Worm (Caenorhabditis elegans) whole organism, midembryonic: ENCODE results near the gene cri-3.

Experiments used
- T22C8.4 ChIP-seq: fragments of 200-800 bp; sonication (Bioruptor generic); IDR thresholded peaks from 2 replicates; pipeline ENCODE4 v1.3.6; 2022; ENCODE audit warnings: missing genetic modification characterization, missing compliant biosample characterization
- cog-1 ChIP-seq: sonication (generic microtip); optimal IDR thresholded peaks from 2 replicates; lab custom pipeline; 2016; ENCODE audit warnings: missing genetic modification characterization, missing compliant biosample characterization
- flt-1 ChIP-seq: fragments of 200-800 bp; sonication (Bioruptor generic); IDR thresholded peaks from 2 replicates; pipeline ENCODE4 v1.3.6; 2022; ENCODE audit warnings: missing genetic modification characterization, missing compliant biosample characterization
- klf-2 ChIP-seq: fragments of 200-800 bp; sonication (Bioruptor generic); conservative IDR thresholded peaks from 2 replicates; pipeline ENCODE4 v1.3.6; 2022; ENCODE audit warnings: missing genetic modification reagents, missing genetic modification characterization, missing compliant biosample characterization
- med-1 ChIP-seq: sonication (generic microtip); optimal IDR thresholded peaks from 2 replicates; lab custom pipeline; 2017; ENCODE audit warnings: missing genetic modification characterization, mild to moderate bottlenecking, missing compliant biosample characterization, antibody characterized with exemption, missing genetic modification reagents; ENCODE audit not compliant: insufficient read depth
- ref-1 ChIP-seq: fragments of 200-800 bp; sonication (Bioruptor generic); conservative IDR thresholded peaks from 2 replicates; pipeline ENCODE4 v1.3.6; 2022; ENCODE audit warnings: missing genetic modification reagents, missing genetic modification characterization, missing compliant biosample characterization
- tab-1 ChIP-seq: fragments of 200-800 bp; sonication (Bioruptor generic); IDR thresholded peaks from 2 replicates; pipeline ENCODE4 v1.3.6; 2022; ENCODE audit warnings: missing genetic modification characterization, missing compliant biosample characterization
- ztf-23 ChIP-seq: fragments of 200-800 bp; sonication (Bioruptor generic); IDR thresholded peaks from 2 replicates; pipeline ENCODE4 v1.3.6; 2022; ENCODE audit warnings: missing genetic modification reagents, missing genetic modification characterization, missing compliant biosample characterization
- ztf-29 ChIP-seq: fragments of 200-800 bp; sonication (Bioruptor generic); IDR thresholded peaks from 2 replicates; pipeline ENCODE4 v1.3.6; 2022; ENCODE audit warnings: missing genetic modification reagents, missing genetic modification characterization, missing compliant biosample characterization

The cri-3 gene

DNA sequence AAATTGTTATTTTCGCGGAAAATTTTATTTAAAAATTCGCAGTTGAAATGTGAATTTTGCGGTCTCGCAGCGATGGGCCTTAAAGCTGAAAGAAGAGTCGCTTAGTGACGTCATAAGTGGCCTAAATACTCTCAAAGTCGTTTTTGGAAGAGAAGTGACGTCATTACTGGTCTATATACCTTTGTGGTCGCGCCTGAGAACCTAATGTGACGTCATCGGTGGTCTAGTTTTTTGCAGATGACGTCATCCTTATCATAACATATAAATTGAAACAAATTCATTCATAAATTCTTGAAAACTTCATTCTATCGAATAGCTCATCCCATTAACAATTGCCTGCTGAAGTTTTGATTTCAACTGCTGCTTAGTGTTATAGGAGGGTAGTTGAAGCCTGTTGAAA is 19.0 kb upstream of the cri-3 start:
- no peak for TF ChIP-seq ref-1 (GFP tag; lab: Robert Waterston, UW)
- TF ChIP-seq ztf-23 (GFP tag; lab: Robert Waterston, UW), result no peak

DNA sequence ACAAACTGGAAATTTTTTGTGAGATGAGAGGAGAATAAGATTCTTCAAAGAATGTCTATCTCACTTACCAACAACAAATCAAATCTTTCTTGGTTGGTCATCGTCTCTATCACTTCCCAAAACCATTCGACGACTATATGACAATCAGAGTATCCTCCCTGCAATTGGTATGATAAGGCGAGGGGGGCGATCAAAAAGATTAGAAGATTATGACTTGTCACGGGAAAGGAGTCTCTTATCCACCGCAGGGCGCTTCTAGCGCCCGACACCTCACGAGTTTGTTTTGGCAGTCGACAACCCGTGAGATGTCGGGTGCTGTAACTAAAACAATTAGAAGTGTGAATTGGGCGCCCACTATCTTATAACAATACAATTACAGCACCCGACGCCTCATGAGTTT is 18.5 kb upstream of the cri-3 start:
- TF ChIP-seq cog-1 (tag; lab: Kevin White, UChicago) (no peak), ztf-29 (GFP tag; lab: Robert Waterston, UW) (no peak), flt-1 (GFP tag; lab: Robert Waterston, UW) (no peak), klf-2 (no peak), med-1 (no peak), ztf-23 (GFP tag; lab: Robert Waterston, UW) (no peak), tab-1 (no peak), ref-1 (GFP tag; lab: Robert Waterston, UW) (no peak), T22C8.4 (GFP tag; lab: Robert Waterston, UW) (no peak)

DNA sequence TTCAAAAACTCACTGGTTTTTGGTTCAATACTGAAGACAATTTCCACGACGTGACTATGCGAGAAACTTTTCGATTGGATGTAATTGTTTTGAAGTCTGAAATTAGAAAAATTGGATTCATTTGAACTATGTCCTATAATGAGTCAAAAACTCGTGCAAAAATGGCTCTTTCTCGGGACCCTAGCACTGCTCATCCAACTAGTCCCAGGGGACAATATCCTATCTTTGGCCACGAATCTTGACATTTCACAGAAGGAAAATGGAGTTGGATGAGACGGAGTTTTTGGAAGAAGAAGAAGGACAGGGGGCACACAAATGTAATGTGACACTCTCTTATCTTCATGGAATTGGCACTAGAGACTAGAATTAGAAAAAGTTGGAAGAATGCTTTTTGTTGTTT is 14.3 kb upstream of the cri-3 start:
- TF ChIP-seq klf-2 (no peak), T22C8.4 (GFP tag; lab: Robert Waterston, UW) (no peak), flt-1 (GFP tag; lab: Robert Waterston, UW) (no peak), ref-1 (GFP tag; lab: Robert Waterston, UW) (no peak), tab-1 (no peak), med-1 (no peak), cog-1 (tag; lab: Kevin White, UChicago) (no peak), ztf-23 (GFP tag; lab: Robert Waterston, UW) (no peak), ztf-29 (GFP tag; lab: Robert Waterston, UW) (no peak)

DNA sequence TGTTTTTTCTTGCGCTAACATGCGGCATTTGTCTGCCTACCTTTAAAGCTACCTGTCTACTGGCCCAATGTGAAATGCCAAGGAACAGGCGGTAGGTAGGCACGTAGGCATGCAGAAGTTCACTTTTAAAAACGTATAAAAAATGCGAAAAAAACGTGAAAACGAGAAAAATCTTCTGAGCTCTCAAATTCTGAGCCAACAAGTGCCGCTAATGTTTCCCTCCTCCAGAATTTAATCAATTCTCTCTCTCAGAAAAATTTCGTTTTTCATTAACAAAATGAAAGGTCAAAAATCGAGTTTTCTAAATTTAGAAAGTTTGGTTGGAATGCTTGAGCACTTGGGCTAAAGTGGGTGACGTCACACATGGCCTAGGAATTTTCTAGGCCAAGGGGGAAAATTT is 13.7 kb upstream of the cri-3 start:
- TF ChIP-seq ref-1 (GFP tag; lab: Robert Waterston, UW) (no peak), tab-1 (no peak), T22C8.4 (GFP tag; lab: Robert Waterston, UW) (no peak), med-1 (no peak), ztf-29 (GFP tag; lab: Robert Waterston, UW) (no peak), klf-2 (no peak), flt-1 (GFP tag; lab: Robert Waterston, UW) (no peak), cog-1 (tag; lab: Kevin White, UChicago) (no peak), ztf-23 (GFP tag; lab: Robert Waterston, UW) (no peak)

DNA sequence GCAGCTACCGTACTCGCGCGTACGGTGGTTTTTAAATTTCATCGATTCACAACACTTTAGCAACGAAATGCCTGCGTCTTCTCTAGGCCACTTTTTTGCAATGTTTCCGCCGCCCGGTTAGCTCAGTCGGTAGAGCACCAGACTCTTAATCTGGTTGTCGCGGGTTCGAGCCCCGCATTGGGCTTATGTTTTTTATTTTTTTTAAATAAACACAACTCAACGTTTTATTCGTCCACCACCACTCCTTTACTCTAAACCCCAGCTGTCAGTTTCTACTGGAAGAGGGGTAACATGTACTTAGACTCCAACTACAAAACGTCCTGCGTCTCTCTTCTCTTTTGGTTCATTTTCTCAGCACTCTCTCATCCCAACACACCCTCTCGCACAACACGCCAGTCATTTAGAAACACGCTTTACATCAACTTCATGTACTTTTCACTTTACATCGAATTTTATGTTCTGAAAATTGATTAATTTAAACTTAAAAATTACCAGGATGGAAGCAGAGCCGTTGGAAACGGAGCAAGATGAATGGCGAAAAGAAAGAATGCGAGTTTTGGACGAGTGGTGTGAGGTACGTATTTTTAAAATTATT is 6.6 kb upstream of the cri-3 start, which contains the start of the genes elmd-1 and hecw-1:
Gene elmd-1, plus strand, starts transcription at position 494 of the 595 bp plus-strand sequence.
Gene hecw-1, minus strand, starts transcription at position 545 of the 595 bp plus-strand sequence.
- TF ChIP-seq flt-1 (GFP tag; lab: Robert Waterston, UW), result peak; percentile 74; the same call in 1 of the 2 replicates
- TF ChIP-seq cog-1 (tag; lab: Kevin White, UChicago), result no peak
- peak; percentile 68; the same call in 1 of the 2 replicates for TF ChIP-seq ztf-23 (GFP tag; lab: Robert Waterston, UW)
- TF ChIP-seq med-1, result no peak
- peak; percentile 44; the same call in 1 of the 2 replicates for TF ChIP-seq ref-1 (GFP tag; lab: Robert Waterston, UW)
- peak; percentile 64; the same call in 1 of the 2 replicates for TF ChIP-seq tab-1
- no peak for TF ChIP-seq klf-2
- TF ChIP-seq ztf-29 (GFP tag; lab: Robert Waterston, UW), result peak; percentile 43; the same call in 1 of the 2 replicates
- TF ChIP-seq T22C8.4 (GFP tag; lab: Robert Waterston, UW), result no peak

DNA sequence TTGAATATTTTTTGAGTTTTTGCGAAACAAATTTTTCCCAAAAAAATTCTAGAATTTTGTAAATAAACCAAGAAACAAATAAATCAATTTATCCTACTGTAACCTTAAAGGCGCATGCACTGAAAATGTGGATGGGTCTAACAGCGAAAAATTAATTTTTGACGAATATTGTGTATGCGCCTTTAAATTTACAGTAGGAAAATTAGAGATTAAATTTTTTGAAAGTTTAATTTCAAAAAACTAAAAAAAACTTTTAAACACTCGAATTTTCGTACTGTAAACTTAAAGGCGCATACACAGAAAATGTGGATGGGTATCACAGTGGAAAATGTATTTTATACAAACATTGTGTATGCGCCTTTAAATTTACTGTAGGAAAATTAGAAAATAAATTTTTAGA is 6.0 kb upstream of the cri-3 start:
- TF ChIP-seq tab-1 (no peak), T22C8.4 (GFP tag; lab: Robert Waterston, UW) (no peak), ref-1 (GFP tag; lab: Robert Waterston, UW) (no peak), ztf-29 (GFP tag; lab: Robert Waterston, UW) (no peak), klf-2 (no peak), flt-1 (GFP tag; lab: Robert Waterston, UW) (no peak), med-1 (no peak), cog-1 (tag; lab: Kevin White, UChicago) (no peak), ztf-23 (GFP tag; lab: Robert Waterston, UW) (no peak)

DNA sequence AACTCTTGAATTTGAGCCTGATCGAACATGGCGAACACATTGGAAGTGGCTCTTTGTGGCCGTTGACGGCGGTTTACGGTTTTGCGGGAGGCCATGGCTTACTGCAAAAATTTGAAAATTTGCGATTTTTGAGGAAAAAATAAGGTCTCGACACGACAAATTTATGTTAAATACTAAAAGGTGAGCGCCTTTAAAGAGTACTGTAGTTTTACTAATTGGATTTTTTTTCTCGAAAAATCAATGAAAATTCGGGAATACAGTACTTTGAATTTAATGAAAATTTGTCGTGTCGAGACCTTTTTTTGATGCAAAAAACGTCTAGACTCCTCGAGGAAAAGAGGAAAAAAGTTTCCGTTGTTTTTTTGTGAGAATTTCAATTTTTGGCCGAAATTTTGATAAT is 2.5 kb upstream of the cri-3 start, which contains the start of gene mlc-4:
Gene mlc-4, minus strand, starts transcription at position 101 of the 400 bp plus-strand sequence.
- TF ChIP-seq ztf-23 (GFP tag; lab: Robert Waterston, UW) (no peak), cog-1 (tag; lab: Kevin White, UChicago) (no peak), T22C8.4 (GFP tag; lab: Robert Waterston, UW) (no peak), ztf-29 (GFP tag; lab: Robert Waterston, UW) (no peak)

DNA sequence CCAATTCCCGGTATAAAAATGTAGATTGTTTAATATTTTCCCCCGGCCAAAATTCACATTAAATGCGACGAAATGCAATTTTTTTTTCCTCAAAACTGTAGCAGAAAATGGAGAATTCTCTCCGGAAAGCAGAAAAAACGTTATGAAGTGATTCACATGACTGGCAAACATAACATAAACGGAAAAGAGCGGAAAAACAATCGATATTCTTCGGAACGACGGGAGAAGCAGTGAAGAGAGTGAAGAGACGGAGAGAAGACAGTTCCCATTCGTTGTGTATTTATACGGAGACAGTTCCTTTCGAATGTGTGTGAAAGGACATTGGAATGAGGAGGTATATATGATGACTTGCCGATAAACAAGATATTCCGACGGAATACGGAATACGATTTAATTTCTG is 1.0 kb upstream of the cri-3 start:
- TF ChIP-seq T22C8.4 (GFP tag; lab: Robert Waterston, UW), result peak; percentile 52; the same call in 1 of the 2 replicates
- no peak for TF ChIP-seq klf-2

DNA sequence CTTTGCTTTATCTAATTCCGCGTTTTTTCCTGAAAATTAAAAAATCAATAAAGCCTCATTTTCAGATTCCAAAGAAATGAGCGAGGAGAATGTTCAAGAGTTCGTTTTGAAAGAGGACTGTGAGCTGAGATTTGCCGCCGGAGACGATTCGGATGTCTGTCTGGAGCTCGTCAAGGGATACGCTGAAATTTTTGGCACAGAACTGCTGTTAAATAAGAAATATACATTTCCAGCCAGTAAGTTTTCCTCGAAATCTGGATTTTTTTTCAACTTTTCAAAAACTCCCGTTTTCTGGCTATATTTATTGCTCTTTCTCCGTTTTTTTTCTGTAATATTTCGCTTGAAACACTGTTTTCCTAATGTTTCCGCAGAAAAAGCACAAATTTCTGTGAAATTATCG is 1.5 kb downstream of the cri-3 start, which contains the start of gene clpf-1:
Gene clpf-1, plus strand, starts transcription at position 66 of the 400 bp plus-strand sequence.
- no peak for TF ChIP-seq tab-1
- TF ChIP-seq flt-1 (GFP tag; lab: Robert Waterston, UW), result no peak
- no peak for TF ChIP-seq ref-1 (GFP tag; lab: Robert Waterston, UW)
- no peak for TF ChIP-seq med-1
- TF ChIP-seq ztf-29 (GFP tag; lab: Robert Waterston, UW), result no peak
- no peak for TF ChIP-seq T22C8.4 (GFP tag; lab: Robert Waterston, UW)
- TF ChIP-seq klf-2, result no peak
- no peak for TF ChIP-seq cog-1 (tag; lab: Kevin White, UChicago)
- TF ChIP-seq ztf-23 (GFP tag; lab: Robert Waterston, UW), result no peak

DNA sequence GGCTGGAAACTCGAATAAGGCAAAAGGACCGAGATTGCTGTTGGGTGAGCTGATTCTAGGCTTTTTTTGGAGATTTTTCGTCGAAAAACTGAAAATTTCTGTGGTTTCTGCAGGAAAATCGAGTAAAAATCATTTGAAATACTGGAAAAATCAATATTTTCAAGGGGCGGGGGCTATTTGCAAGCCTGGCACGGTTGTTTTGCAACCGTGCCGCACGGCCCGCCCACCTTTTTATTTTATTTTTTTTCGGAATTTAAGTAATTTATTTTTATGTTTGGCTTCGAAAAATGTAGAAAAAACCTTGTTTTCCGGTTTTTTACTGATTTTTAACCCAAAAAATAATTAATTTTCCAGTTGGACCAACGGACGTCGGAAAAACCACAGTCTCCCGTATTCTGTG is 2.3 kb downstream of the cri-3 start:
- TF ChIP-seq med-1 (no peak), T22C8.4 (GFP tag; lab: Robert Waterston, UW) (0 out of 2 replicates have a peak, but pooled peaks have one; percentile 31)
